Worm (Caenorhabditis elegans) whole organism, late embryonic: ENCODE data around the gene ears-2.

Source experiments
- C08G9.2 ChIP-seq: sonication (generic microtip); optimal IDR thresholded peaks from 2 replicates; lab custom pipeline; 2016; ENCODE audit warnings: mild to moderate bottlenecking, missing genetic modification characterization, moderate library complexity, missing compliant biosample characterization
- F13H6.1 ChIP-seq: sonication (generic microtip); optimal IDR thresholded peaks from 2 replicates; lab custom pipeline; 2016; ENCODE audit warnings: missing genetic modification characterization, missing compliant biosample characterization
- K02D7.2 ChIP-seq: sonication (generic microtip); optimal IDR thresholded peaks from 2 replicates; lab custom pipeline; 2017; ENCODE audit warnings: mild to moderate bottlenecking, missing genetic modification characterization, missing compliant biosample characterization
- K09A11.1 ChIP-seq: sonication (generic microtip); optimal IDR thresholded peaks from 2 replicates; lab custom pipeline; 2017; ENCODE audit warnings: antibody characterized with exemption, mild to moderate bottlenecking, missing genetic modification characterization, missing compliant biosample characterization; ENCODE audit not compliant: insufficient read depth
- Y22D7AL.16 ChIP-seq: sonication (generic microtip); optimal IDR thresholded peaks from 2 replicates; lab custom pipeline; 2016; ENCODE audit warnings: missing genetic modification characterization, missing compliant biosample characterization
- ahr-1 ChIP-seq: sonication (generic microtip); optimal IDR thresholded peaks from 2 replicates; lab custom pipeline; 2016; ENCODE audit warnings: missing genetic modification characterization, missing compliant biosample characterization
- ama-1 ChIP-seq: fragments of 150-350 bp; optimal IDR thresholded peaks from 2 replicates; lab custom pipeline; 2014
- ceh-14 ChIP-seq: sonication (generic microtip); optimal IDR thresholded peaks from 2 replicates; lab custom pipeline; 2016; ENCODE audit warnings: missing genotype, missing genetic modification characterization, missing compliant biosample characterization
- ceh-18 ChIP-seq: sonication (generic microtip); optimal IDR thresholded peaks from 2 replicates; lab custom pipeline; 2016; ENCODE audit warnings: missing genetic modification characterization, missing compliant biosample characterization
- ceh-19 ChIP-seq: fragments of 200-800 bp; sonication (Bioruptor generic); optimal IDR thresholded peaks from 2 replicates; lab custom pipeline; 2018; ENCODE audit warnings: mild to moderate bottlenecking, missing genetic modification characterization, missing compliant biosample characterization
- ceh-2 ChIP-seq: sonication (generic microtip); optimal IDR thresholded peaks from 2 replicates; lab custom pipeline; 2016; ENCODE audit warnings: missing genotype, missing genetic modification characterization, missing compliant biosample characterization
- ceh-22 ChIP-seq: sonication (generic microtip); optimal IDR thresholded peaks from 2 replicates; lab custom pipeline; 2017; ENCODE audit warnings: missing biosample characterization, missing genetic modification characterization
- ceh-24 ChIP-seq: sonication (generic microtip); optimal IDR thresholded peaks from 2 replicates; lab custom pipeline; 2016; ENCODE audit warnings: mild to moderate bottlenecking, missing genetic modification characterization, missing compliant biosample characterization
- ceh-31 ChIP-seq: sonication (generic microtip); optimal IDR thresholded peaks from 2 replicates; lab custom pipeline; 2016; ENCODE audit warnings: missing genetic modification characterization, missing compliant biosample characterization
- ceh-45 ChIP-seq: fragments of 200-800 bp; sonication (Bioruptor generic); IDR thresholded peaks from 2 replicates; pipeline ENCODE4 v1.3.6; 2022; ENCODE audit warnings: missing genetic modification reagents, missing genetic modification characterization, missing compliant biosample characterization
- ceh-48 ChIP-seq: sonication (generic microtip); optimal IDR thresholded peaks from 2 replicates; lab custom pipeline; 2016; ENCODE audit warnings: missing genetic modification characterization, inconsistent platforms, missing compliant biosample characterization
- ceh-6 ChIP-seq: fragments of 200-800 bp; sonication (Bioruptor generic); optimal IDR thresholded peaks from 2 replicates; lab custom pipeline; 2018; ENCODE audit warnings: mild to moderate bottlenecking, missing genetic modification characterization, missing compliant biosample characterization
- che-1 ChIP-seq: sonication (generic microtip); optimal IDR thresholded peaks from 2 replicates; lab custom pipeline; 2016; ENCODE audit warnings: mild to moderate bottlenecking, missing genetic modification characterization, missing compliant biosample characterization
- dmd-4 ChIP-seq: sonication (generic microtip); optimal IDR thresholded peaks from 2 replicates; lab custom pipeline; 2016; ENCODE audit warnings: borderline replicate concordance, missing genetic modification characterization, missing compliant biosample characterization
- dve-1 ChIP-seq: sonication (generic microtip); optimal IDR thresholded peaks from 2 replicates; lab custom pipeline; 2017; ENCODE audit warnings: antibody characterized with exemption, mild to moderate bottlenecking, missing genetic modification characterization, missing compliant biosample characterization
- ets-4 ChIP-seq: sonication (generic microtip); optimal IDR thresholded peaks from 2 replicates; lab custom pipeline; 2016; ENCODE audit warnings: missing genetic modification characterization, missing compliant biosample characterization
- eyg-1 ChIP-seq: sonication (generic microtip); optimal IDR thresholded peaks from 2 replicates; lab custom pipeline; 2016; ENCODE audit warnings: missing genotype, missing genetic modification characterization, missing compliant biosample characterization
- fax-1 ChIP-seq: sonication (generic microtip); optimal IDR thresholded peaks from 2 replicates; lab custom pipeline; 2016; ENCODE audit warnings: missing genotype, missing genetic modification characterization, missing compliant biosample characterization
- fkh-10 ChIP-seq: fragments of 150-350 bp; optimal IDR thresholded peaks from 2 replicates; lab custom pipeline; 2014; ENCODE audit warnings: missing biosample characterization, missing genetic modification reagents, missing genetic modification characterization
- fkh-6 ChIP-seq: sonication (generic microtip); optimal IDR thresholded peaks from 2 replicates; lab custom pipeline; 2016; ENCODE audit warnings: missing genetic modification characterization, missing compliant biosample characterization
- gmeb-2 ChIP-seq: sonication (generic microtip); optimal IDR thresholded peaks from 2 replicates; lab custom pipeline; 2016; ENCODE audit warnings: missing genetic modification characterization, inconsistent platforms, missing compliant biosample characterization
- hlh-13 ChIP-seq: fragments of 200-800 bp; sonication (Bioruptor generic); optimal IDR thresholded peaks from 2 replicates; lab custom pipeline; 2018; ENCODE audit warnings: mild to moderate bottlenecking, missing genetic modification characterization, missing compliant biosample characterization
- hlh-30 ChIP-seq: sonication (generic microtip); optimal IDR thresholded peaks from 2 replicates; lab custom pipeline; 2017; ENCODE audit warnings: antibody characterized with exemption, missing genetic modification characterization, missing compliant biosample characterization; ENCODE audit not compliant: insufficient read depth
- hlh-6 ChIP-seq: sonication (generic microtip); optimal IDR thresholded peaks from 2 replicates; lab custom pipeline; 2016; ENCODE audit warnings: missing genotype, missing genetic modification characterization, missing compliant biosample characterization
- hlh-8 ChIP-seq: sonication (generic microtip); optimal IDR thresholded peaks from 2 replicates; lab custom pipeline; 2016; ENCODE audit warnings: missing genotype, missing genetic modification characterization, missing compliant biosample characterization
- lim-6 ChIP-seq: sonication (generic microtip); optimal IDR thresholded peaks from 2 replicates; lab custom pipeline; 2016; ENCODE audit warnings: missing genetic modification characterization, missing compliant biosample characterization
- mec-3 ChIP-seq: sonication (generic microtip); optimal IDR thresholded peaks from 2 replicates; lab custom pipeline; 2016; ENCODE audit warnings: borderline replicate concordance, missing genetic modification characterization, missing compliant biosample characterization
- nhr-11 ChIP-seq: fragments of 150-350 bp; optimal IDR thresholded peaks from 2 replicates; lab custom pipeline; 2014; ENCODE audit warnings: missing biosample characterization, missing genetic modification characterization
- nhr-232 ChIP-seq: sonication (generic microtip); optimal IDR thresholded peaks from 2 replicates; lab custom pipeline; 2016; ENCODE audit warnings: missing genetic modification characterization, missing compliant biosample characterization
- npax-4 ChIP-seq: sonication (generic microtip); optimal IDR thresholded peaks from 2 replicates; lab custom pipeline; 2016; ENCODE audit warnings: missing genetic modification characterization, missing compliant biosample characterization
- pqm-1 ChIP-seq: sonication (generic microtip); optimal IDR thresholded peaks from 2 replicates; lab custom pipeline; 2016; ENCODE audit warnings: missing genetic modification characterization, missing compliant biosample characterization
- pros-1 ChIP-seq: fragments of 150-350 bp; optimal IDR thresholded peaks from 2 replicates; lab custom pipeline; 2014; ENCODE audit warnings: missing biosample characterization, missing genetic modification reagents, missing genetic modification characterization
- ref-2 ChIP-seq: sonication (generic microtip); optimal IDR thresholded peaks from 2 replicates; lab custom pipeline; 2016; ENCODE audit warnings: missing genetic modification characterization, missing compliant biosample characterization
- rnt-1 ChIP-seq: sonication (generic microtip); optimal IDR thresholded peaks from 2 replicates; lab custom pipeline; 2016; ENCODE audit warnings: missing genetic modification characterization, missing compliant biosample characterization
- sdc-2 ChIP-seq: sonication (generic microtip); optimal IDR thresholded peaks from 2 replicates; lab custom pipeline; 2016; ENCODE audit warnings: missing genotype, missing genetic modification characterization, missing compliant biosample characterization
- syd-9 ChIP-seq: sonication (generic microtip); optimal IDR thresholded peaks from 2 replicates; lab custom pipeline; 2016; ENCODE audit warnings: mild to moderate bottlenecking, missing genetic modification characterization, moderate library complexity, missing compliant biosample characterization
- tbx-7 ChIP-seq: sonication (generic microtip); optimal IDR thresholded peaks from 2 replicates; lab custom pipeline; 2016; ENCODE audit warnings: missing genotype, missing genetic modification characterization, missing compliant biosample characterization
- unc-3 ChIP-seq, 2 experiments: fragments of 200-800 bp in 1 of 2; sonication (Bioruptor generic) in 1 of 2; sonication (generic microtip) in 1 of 2; conservative IDR thresholded peaks in 1 of 2; optimal IDR thresholded peaks in 1 of 2; 2 replicates each; pipeline versions ENCODE4 v1.3.6 to Lab custom; 2016 to 2022; ENCODE audit warnings: missing compliant biosample characterization in 2 of 2, missing genetic modification characterization in 2 of 2, missing genetic modification reagents in 1 of 2
- unc-42 ChIP-seq: sonication (generic microtip); optimal IDR thresholded peaks from 2 replicates; lab custom pipeline; 2016; ENCODE audit warnings: missing genotype, missing genetic modification characterization, missing compliant biosample characterization
- unc-55 ChIP-seq: sonication (generic microtip); optimal IDR thresholded peaks from 2 replicates; lab custom pipeline; 2017; ENCODE audit warnings: missing biosample characterization, missing genetic modification reagents, missing genetic modification characterization
- unc-86 ChIP-seq: sonication (generic microtip); optimal IDR thresholded peaks from 2 replicates; lab custom pipeline; 2016; ENCODE audit warnings: missing genetic modification characterization, missing compliant biosample characterization
- zip-5 ChIP-seq: sonication (generic microtip); optimal IDR thresholded peaks from 2 replicates; lab custom pipeline; 2016; ENCODE audit warnings: missing genetic modification characterization, missing compliant biosample characterization
- ztf-16 ChIP-seq: sonication (generic microtip); optimal IDR thresholded peaks from 2 replicates; lab custom pipeline; 2017; ENCODE audit warnings: missing genetic modification characterization, missing compliant biosample characterization

Gene ears-2

ce11 chrIV:410420-410891 is 20.2 kb upstream of the ears-2 start, which contains the start of gene T07A9.12 (continued):
- TF ChIP-seq unc-42, result peak; percentile 59
- no peak for TF ChIP-seq gmeb-2 (tag; lab: Kevin White, UChicago)
- TF ChIP-seq ceh-48, result no peak
- TF ChIP-seq zip-5, result peak; percentile 93
- TF ChIP-seq dve-1 (tag; lab: Kevin White, UChicago), result no peak
- TF ChIP-seq mec-3, result no peak
- TF ChIP-seq fax-1 (tag; lab: Kevin White, UChicago), result peak; percentile 82
- no peak for TF ChIP-seq sdc-2 (tag; lab: Kevin White, UChicago)
- TF ChIP-seq nhr-11 (tag; lab: Kevin White, UChicago), result no peak
- TF ChIP-seq ztf-16, result peak; percentile 37
- TF ChIP-seq Y22D7AL.16 (tag; lab: Kevin White, UChicago), result no peak
- TF ChIP-seq ceh-2 (tag; lab: Kevin White, UChicago), result peak; percentile 88
- no peak for TF ChIP-seq unc-3 (GFP tag; conservative IDR thresholded peaks at IDR 0.05; lab: Robert Waterston, UW)
- peak; percentile 51 for TF ChIP-seq unc-3 (tag; optimal IDR thresholded peaks at IDR 0.05; lab: Kevin White, UChicago)
- no peak for TF ChIP-seq ceh-6 (GFP tag; lab: Kevin White, UChicago)
- TF ChIP-seq eyg-1 (tag; lab: Kevin White, UChicago), result no peak
- TF ChIP-seq fkh-10 (GFP tag; lab: Kevin White, UChicago), result no peak
- TF ChIP-seq hlh-8, result peak; percentile 80
- TF ChIP-seq C08G9.2 (tag; lab: Kevin White, UChicago), result peak; percentile 89
- TF ChIP-seq hlh-30 (tag; lab: Kevin White, UChicago), result no peak
- peak; percentile 56 for TF ChIP-seq unc-86 (tag; lab: Kevin White, UChicago)
- peak; percentile 90 for TF ChIP-seq ref-2 (tag; lab: Kevin White, UChicago)
- peak; percentile 19 for TF ChIP-seq unc-55 (GFP tag; lab: Kevin White, UChicago)
- peak; percentile 70 for TF ChIP-seq ets-4 (tag; lab: Kevin White, UChicago)
- TF ChIP-seq npax-4 (tag; lab: Kevin White, UChicago), result no peak
- TF ChIP-seq hlh-13, result no peak
- peak; percentile 99 for TF ChIP-seq ceh-31
- no peak for TF ChIP-seq nhr-232 (tag; lab: Kevin White, UChicago)
- TF ChIP-seq ceh-22 (tag; lab: Kevin White, UChicago), result no peak
- TF ChIP-seq ceh-45, result no peak
- TF ChIP-seq lim-6 (tag; lab: Kevin White, UChicago), result peak; percentile 77
- peak; percentile 32 for TF ChIP-seq syd-9 (tag; lab: Kevin White, UChicago)
- peak; percentile 87 for TF ChIP-seq F13H6.1
- peak; percentile 84 for TF ChIP-seq tbx-7 (tag; lab: Kevin White, UChicago)
- TF ChIP-seq pros-1 (tag; lab: Kevin White, UChicago), result no peak
- TF ChIP-seq K09A11.1, result peak; percentile 46
- TF ChIP-seq pqm-1 (tag; lab: Kevin White, UChicago), result peak; percentile 78
- TF ChIP-seq fkh-6 (tag; lab: Kevin White, UChicago), result peak; percentile 58
- TF ChIP-seq K02D7.2 (tag; lab: Kevin White, UChicago), result no peak
- peak; percentile 3 for TF ChIP-seq hlh-6
- TF ChIP-seq, all 69 proteins: peak for 37

ce11 chrIV:409935-410334 is 19.7 kb upstream of the ears-2 start, which contains the start of gene kgb-1:
Gene kgb-1 (minus strand): TSS chrIV:410035.
- TF ChIP-seq npax-4 (tag; lab: Kevin White, UChicago), result no peak
- no peak for TF ChIP-seq eyg-1 (tag; lab: Kevin White, UChicago)
- no peak for TF ChIP-seq dmd-4 (tag; lab: Kevin White, UChicago)
- no peak for TF ChIP-seq ahr-1 (tag; lab: Kevin White, UChicago)
- no peak for TF ChIP-seq ets-4 (tag; lab: Kevin White, UChicago)
- no peak for TF ChIP-seq ceh-14 (tag; lab: Kevin White, UChicago)
- no peak for TF ChIP-seq ceh-24 (tag; lab: Kevin White, UChicago)
- TF ChIP-seq Y22D7AL.16 (tag; lab: Kevin White, UChicago), result no peak
- TF ChIP-seq gmeb-2 (tag; lab: Kevin White, UChicago), result no peak
- no peak for TF ChIP-seq ceh-18 (tag; lab: Kevin White, UChicago)
- no peak for TF ChIP-seq nhr-11 (tag; lab: Kevin White, UChicago)
- TF ChIP-seq K02D7.2 (tag; lab: Kevin White, UChicago), result no peak
- no peak for TF ChIP-seq ceh-6 (GFP tag; lab: Kevin White, UChicago)
- TF ChIP-seq ceh-2 (tag; lab: Kevin White, UChicago), result no peak
- no peak for TF ChIP-seq che-1
- no peak for TF ChIP-seq pqm-1 (tag; lab: Kevin White, UChicago)
- TF ChIP-seq ama-1 (lab: Kevin White, UChicago), result no peak
- no peak for TF ChIP-seq rnt-1 (tag; lab: Kevin White, UChicago)
- no peak for TF ChIP-seq ceh-19 (GFP tag; lab: Kevin White, UChicago)
- TF ChIP-seq, all 69 proteins: peak for 0
